Worm (Caenorhabditis elegans) whole organism, early embryonic: ENCODE measurements around the gene spp-7.

Experiments used
- B0310.2 ChIP-seq: sonication (generic microtip); optimal IDR thresholded peaks from 2 replicates; lab custom pipeline; 2016; ENCODE audit warnings: mild to moderate bottlenecking, missing genetic modification characterization, missing compliant biosample characterization
- F13C5.2 ChIP-seq: sonication (generic microtip); optimal IDR thresholded peaks from 2 replicates; lab custom pipeline; 2017; ENCODE audit warnings: mild to moderate bottlenecking, missing genetic modification characterization, inconsistent platforms, missing compliant biosample characterization
- aly-1 ChIP-seq: sonication (generic microtip); optimal IDR thresholded peaks from 2 replicates; lab custom pipeline; 2016; ENCODE audit warnings: missing genetic modification characterization, missing compliant biosample characterization
- ama-1 ChIP-seq: fragments of 150-350 bp; optimal IDR thresholded peaks from 2 replicates; lab custom pipeline; 2014
- ceh-13 ChIP-seq: fragments of 200-800 bp; sonication (Bioruptor generic); optimal IDR thresholded peaks from 2 replicates; lab custom pipeline; 2018; ENCODE audit warnings: mild to moderate bottlenecking, missing genetic modification characterization, missing compliant biosample characterization
- ceh-36 ChIP-seq: sonication (generic microtip); optimal IDR thresholded peaks from 2 replicates; lab custom pipeline; 2016; ENCODE audit warnings: missing genetic modification characterization, inconsistent platforms, missing compliant biosample characterization
- ets-7 ChIP-seq: sonication (generic microtip); optimal IDR thresholded peaks from 2 replicates; lab custom pipeline; 2016; ENCODE audit warnings: missing genotype, missing genetic modification characterization, missing compliant biosample characterization
- flt-1 ChIP-seq: fragments of 200-800 bp; sonication (Bioruptor generic); IDR thresholded peaks from 2 replicates; pipeline ENCODE4 v1.3.6; 2022; ENCODE audit warnings: missing genetic modification characterization, missing compliant biosample characterization
- hmbx-1 ChIP-seq: sonication (generic microtip); optimal IDR thresholded peaks from 2 replicates; lab custom pipeline; 2016; ENCODE audit warnings: mild to moderate bottlenecking, missing genetic modification characterization, missing compliant biosample characterization
- hmg-4 ChIP-seq: fragments of 200-800 bp; sonication (Bioruptor generic); optimal IDR thresholded peaks from 2 replicates; lab custom pipeline; 2018; ENCODE audit warnings: mild to moderate bottlenecking, missing genetic modification characterization, missing compliant biosample characterization
- hnd-1 ChIP-seq: sonication (generic microtip); optimal IDR thresholded peaks from 2 replicates; lab custom pipeline; 2016; ENCODE audit warnings: missing genetic modification characterization, missing compliant biosample characterization
- pes-1 ChIP-seq: fragments of 200-800 bp; sonication (Bioruptor generic); IDR thresholded peaks from 2 replicates; pipeline ENCODE4 v1.3.6; 2022; ENCODE audit warnings: missing genetic modification reagents, missing genetic modification characterization, missing compliant biosample characterization
- scrt-1 ChIP-seq: fragments of 200-800 bp; sonication (Bioruptor generic); IDR thresholded peaks from 2 replicates; pipeline ENCODE4 v1.3.6; 2022; ENCODE audit warnings: missing genetic modification characterization, missing compliant biosample characterization
- sea-1 ChIP-seq: fragments of 200-800 bp; sonication (Bioruptor generic); conservative IDR thresholded peaks from 2 replicates; pipeline ENCODE4 v1.3.6; 2022; ENCODE audit warnings: missing genetic modification characterization, missing compliant biosample characterization
- tbx-11 ChIP-seq: fragments of 200-800 bp; sonication (Bioruptor generic); IDR thresholded peaks from 2 replicates; pipeline ENCODE4 v1.3.6; 2022; ENCODE audit warnings: missing genetic modification characterization, missing compliant biosample characterization
- tbx-37 ChIP-seq: fragments of 200-800 bp; sonication (Bioruptor generic); conservative IDR thresholded peaks from 2 replicates; pipeline ENCODE4 v1.3.6; 2022; ENCODE audit warnings: missing genetic modification reagents, missing genetic modification characterization, missing compliant biosample characterization
- tra-4 ChIP-seq: sonication (generic microtip); optimal IDR thresholded peaks from 2 replicates; lab custom pipeline; 2017; ENCODE audit warnings: missing genetic modification characterization, missing compliant biosample characterization

Gene spp-7

DNA sequence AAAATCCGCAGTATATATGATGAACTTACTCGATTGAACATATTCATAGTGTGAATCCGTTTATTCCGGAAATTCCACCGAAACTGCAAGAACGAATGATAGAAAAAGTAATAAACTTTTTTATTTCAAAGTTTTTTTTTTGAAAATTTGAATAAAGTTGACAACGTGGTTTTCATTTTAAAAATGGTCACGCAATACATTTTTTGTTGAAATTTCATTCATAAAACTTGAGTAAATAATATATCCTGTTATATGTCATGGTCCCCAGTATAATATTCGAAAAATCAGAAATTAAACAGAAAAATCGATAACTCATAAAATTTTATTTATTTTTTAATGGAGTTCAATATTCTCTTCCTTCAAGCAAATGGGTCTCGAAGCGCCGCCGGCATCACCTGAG lies 4.5 kb downstream of the spp-7 start, which contains the start of gene ZK616.65:
ZK616.65 (minus strand) TSS at position 101 of the 400 bp plus-strand sequence.
- TF ChIP-seq B0310.2 (tag; lab: Kevin White, UChicago): no peak
- no peak for TF ChIP-seq hmg-4 (GFP tag; lab: Kevin White, UChicago)
- TF ChIP-seq aly-1 (tag; lab: Kevin White, UChicago): no peak
- TF ChIP-seq ceh-13 (GFP tag; lab: Kevin White, UChicago): no peak
- TF ChIP-seq flt-1 (GFP tag; lab: Robert Waterston, UW): no peak
- TF ChIP-seq ceh-36 (tag; lab: Kevin White, UChicago): no peak
- TF ChIP-seq pes-1: no peak
- no peak for TF ChIP-seq F13C5.2 (tag; lab: Kevin White, UChicago)
- no peak for TF ChIP-seq ama-1 (lab: Kevin White, UChicago)
- TF ChIP-seq tbx-11 (GFP tag; lab: Robert Waterston, UW): no peak
- TF ChIP-seq tra-4: no peak
- no peak for TF ChIP-seq sea-1 (GFP tag; lab: Robert Waterston, UW)

DNA sequence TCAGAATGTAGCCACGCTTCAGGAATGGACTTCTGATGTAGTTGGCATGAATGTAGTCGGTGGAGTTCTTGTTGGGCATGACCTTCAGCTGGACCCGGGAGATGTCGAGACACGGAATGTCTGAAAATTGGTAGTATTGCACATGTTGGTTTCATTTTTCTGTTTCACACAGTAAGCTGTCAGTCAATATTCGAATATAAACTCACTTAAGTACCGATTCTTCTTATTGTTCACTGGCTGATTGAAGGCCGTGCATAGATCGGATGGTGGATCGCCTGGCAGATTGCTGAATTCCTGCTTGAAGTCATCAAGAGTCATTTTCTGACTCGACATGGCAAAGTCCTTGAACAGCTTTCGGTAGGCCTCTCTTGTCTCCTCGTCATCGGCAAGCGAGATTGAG lies 6.5 kb downstream of the spp-7 start:
- TF ChIP-seq pes-1 (no peak), tbx-11 (GFP tag; lab: Robert Waterston, UW) (no peak), ceh-36 (tag; lab: Kevin White, UChicago) (no peak), hmg-4 (GFP tag; lab: Kevin White, UChicago) (no peak), aly-1 (tag; lab: Kevin White, UChicago) (no peak), tra-4 (no peak), B0310.2 (tag; lab: Kevin White, UChicago) (no peak), sea-1 (GFP tag; lab: Robert Waterston, UW) (no peak), hnd-1 (no peak), F13C5.2 (tag; lab: Kevin White, UChicago) (no peak), ama-1 (lab: Kevin White, UChicago) (no peak), flt-1 (GFP tag; lab: Robert Waterston, UW) (no peak), hmbx-1 (tag; lab: Kevin White, UChicago) (no peak), scrt-1 (no peak), ets-7 (tag; lab: Kevin White, UChicago) (no peak), ceh-13 (GFP tag; lab: Kevin White, UChicago) (no peak), tbx-37 (GFP tag; lab: Robert Waterston, UW) (no peak)

DNA sequence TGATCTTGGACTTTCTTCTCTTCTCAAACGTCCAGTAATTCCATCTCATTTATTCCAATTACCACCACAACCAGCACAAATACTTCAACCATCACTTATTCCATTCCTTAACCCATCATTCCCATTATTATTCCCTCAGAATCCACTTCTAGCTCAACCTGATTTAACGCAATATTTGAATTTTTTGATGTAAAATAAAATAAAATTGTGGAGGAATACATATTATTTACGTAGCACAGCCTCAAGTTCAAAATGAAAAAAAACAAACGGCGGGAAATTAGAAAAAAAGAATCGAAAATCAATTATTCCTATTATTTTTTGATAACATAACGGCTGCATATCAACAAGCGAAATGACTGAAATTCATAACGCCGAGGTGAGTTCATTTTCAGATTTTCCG lies 10.3 kb downstream of the spp-7 start, which contains the start of gene ZK616.61:
ZK616.61 (plus strand) TSS at position 301 of the 400 bp plus-strand sequence.
- TF ChIP-seq aly-1 (tag; lab: Kevin White, UChicago) (no peak), hmbx-1 (tag; lab: Kevin White, UChicago) (no peak), B0310.2 (tag; lab: Kevin White, UChicago) (no peak), tbx-37 (GFP tag; lab: Robert Waterston, UW) (no peak), ets-7 (tag; lab: Kevin White, UChicago) (no peak), ceh-36 (tag; lab: Kevin White, UChicago) (no peak), tbx-11 (GFP tag; lab: Robert Waterston, UW) (no peak), F13C5.2 (tag; lab: Kevin White, UChicago) (no peak), hnd-1 (no peak), pes-1 (no peak), scrt-1 (no peak), tra-4 (no peak), flt-1 (GFP tag; lab: Robert Waterston, UW) (no peak), hmg-4 (GFP tag; lab: Kevin White, UChicago) (no peak)

- TF ChIP-seq ceh-36 (tag; lab: Kevin White, UChicago) (no peak), pes-1 (no peak), hnd-1 (no peak), F13C5.2 (tag; lab: Kevin White, UChicago) (no peak), ets-7 (tag; lab: Kevin White, UChicago) (no peak), aly-1 (tag; lab: Kevin White, UChicago) (no peak), hmg-4 (GFP tag; lab: Kevin White, UChicago) (no peak), tbx-37 (GFP tag; lab: Robert Waterston, UW) (no peak), ceh-13 (GFP tag; lab: Kevin White, UChicago) (no peak), ama-1 (lab: Kevin White, UChicago) (no peak), hmbx-1 (tag; lab: Kevin White, UChicago) (no peak), tbx-11 (GFP tag; lab: Robert Waterston, UW) (no peak)
Measured at ce11 chrIV:5400609-5401008, 15.0 kb downstream of the spp-7 start, which contains the start of gene ZK616.1. ZK616.1 (plus strand) TSS chrIV:5400909.

- no peak for TF ChIP-seq aly-1 (tag; lab: Kevin White, UChicago)
- TF ChIP-seq hnd-1: no peak
- no peak for TF ChIP-seq hmg-4 (GFP tag; lab: Kevin White, UChicago)
- TF ChIP-seq tbx-37 (GFP tag; lab: Robert Waterston, UW): no peak
Measured at ce11 chrIV:5397539-5397938, 18.1 kb downstream of the spp-7 start, which contains the start of gene ZK616.2. ZK616.2 (plus strand) TSS chrIV:5397839.

DNA sequence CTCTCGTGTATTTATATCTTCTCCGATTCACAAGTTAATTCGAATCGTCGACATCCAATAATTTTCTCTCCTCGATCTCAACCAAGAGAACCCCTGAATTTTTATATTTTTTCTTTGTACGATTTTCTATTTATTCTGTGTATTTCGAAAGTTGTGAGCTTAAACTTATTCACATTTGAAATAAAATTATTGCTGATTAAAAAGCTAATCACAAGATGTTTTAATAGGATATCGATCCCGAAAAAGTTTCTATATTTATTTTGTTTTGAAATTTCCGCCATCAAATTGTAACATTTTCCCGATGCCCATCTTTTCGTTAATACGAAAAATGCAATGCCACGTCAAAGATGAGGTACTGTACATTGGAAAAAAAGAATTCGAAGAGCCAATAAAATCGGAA lies 18.8 kb downstream of the spp-7 start, which contains the start of gene ZK616.3:
ZK616.3 (plus strand) TSS at position 301 of the 400 bp plus-strand sequence.
- TF ChIP-seq hmg-4 (GFP tag; lab: Kevin White, UChicago): no peak

ce11 chrIV:5394687-5395086 lies 20.9 kb downstream of the spp-7 start, which contains the start of the genes perm-3 and swsn-6:
perm-3 (minus strand) TSS chrIV:5394804.
swsn-6 (plus strand) TSS chrIV:5395033.
- TF ChIP-seq F13C5.2 (tag; lab: Kevin White, UChicago) (peak; percentile 20), hnd-1 (no peak)

DNA sequence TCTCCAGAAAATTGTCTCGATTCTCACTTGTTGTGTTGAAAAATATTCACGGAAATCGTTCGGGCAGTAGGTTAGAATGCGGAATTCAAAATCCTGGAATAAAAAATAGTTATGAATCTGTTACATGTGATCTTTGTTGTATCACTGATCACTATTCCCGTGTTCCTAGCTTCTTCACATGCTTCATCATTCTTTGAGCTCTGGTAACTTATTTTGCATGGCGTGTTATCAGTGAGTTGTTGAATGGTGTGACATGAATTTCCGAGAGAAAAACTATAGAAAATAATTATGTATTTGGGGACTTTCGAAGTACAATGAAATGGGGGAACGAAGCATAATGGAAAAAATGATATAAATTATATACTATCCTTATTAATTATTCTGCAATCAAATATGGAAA lies 22.0 kb downstream of the spp-7 start:
- TF ChIP-seq scrt-1 (no peak), hnd-1 (no peak), hmbx-1 (tag; lab: Kevin White, UChicago) (no peak), ets-7 (tag; lab: Kevin White, UChicago) (no peak), tra-4 (no peak), sea-1 (GFP tag; lab: Robert Waterston, UW) (no peak), B0310.2 (tag; lab: Kevin White, UChicago) (no peak), ceh-36 (tag; lab: Kevin White, UChicago) (no peak), ceh-13 (GFP tag; lab: Kevin White, UChicago) (no peak)
